Worm (Caenorhabditis elegans) whole organism, L3 larva: ENCODE results near the gene W09C2.7.

ENCODE experiments used
- egl-27 ChIP-seq: sonication (generic microtip); optimal IDR thresholded peaks from 4 replicates; lab custom pipeline; 2017; ENCODE audit warnings: missing biosample characterization, missing genetic modification reagents, missing genetic modification characterization
- fkh-10 ChIP-seq: sonication (generic microtip); optimal IDR thresholded peaks from 2 replicates; lab custom pipeline; 2017; ENCODE audit warnings: missing biosample characterization, missing genetic modification reagents, missing genetic modification characterization
- mdl-1 ChIP-seq: fragments of 150-350 bp; optimal IDR thresholded peaks from 2 replicates; lab custom pipeline; 2014; ENCODE audit warnings: missing biosample characterization, missing genetic modification characterization
- nfya-1 ChIP-seq: sonication (generic microtip); optimal IDR thresholded peaks from 2 replicates; lab custom pipeline; 2017; ENCODE audit warnings: missing genetic modification characterization, mild to moderate bottlenecking, missing compliant biosample characterization, antibody characterized with exemption, moderate library complexity; ENCODE audit not compliant: insufficient read depth
- nhr-25 ChIP-seq: sonication (generic microtip); optimal IDR thresholded peaks from 2 replicates; lab custom pipeline; 2017; ENCODE audit warnings: missing biosample characterization, missing genetic modification characterization
- nhr-28 ChIP-seq: fragments of 150-350 bp; optimal IDR thresholded peaks from 2 replicates; lab custom pipeline; 2014; ENCODE audit warnings: missing biosample characterization, missing genetic modification characterization
- nhr-77 ChIP-seq: fragments of 150-350 bp; optimal IDR thresholded peaks from 2 replicates; lab custom pipeline; 2014; ENCODE audit warnings: missing biosample characterization, missing genetic modification characterization
- pha-4 ChIP-seq: fragments of 150-350 bp; optimal IDR thresholded peaks from 2 replicates; lab custom pipeline; 2014; ENCODE audit warnings: missing biosample characterization, missing genetic modification reagents, missing genetic modification characterization
- skn-1 ChIP-seq: fragments of 150-350 bp; optimal IDR thresholded peaks from 2 replicates; lab custom pipeline; 2014; ENCODE audit warnings: missing biosample characterization, missing genetic modification characterization
- ztf-11 ChIP-seq: fragments of 150-350 bp; optimal IDR thresholded peaks from 2 replicates; lab custom pipeline; 2014; ENCODE audit warnings: missing biosample characterization, missing genetic modification characterization

DNA sequence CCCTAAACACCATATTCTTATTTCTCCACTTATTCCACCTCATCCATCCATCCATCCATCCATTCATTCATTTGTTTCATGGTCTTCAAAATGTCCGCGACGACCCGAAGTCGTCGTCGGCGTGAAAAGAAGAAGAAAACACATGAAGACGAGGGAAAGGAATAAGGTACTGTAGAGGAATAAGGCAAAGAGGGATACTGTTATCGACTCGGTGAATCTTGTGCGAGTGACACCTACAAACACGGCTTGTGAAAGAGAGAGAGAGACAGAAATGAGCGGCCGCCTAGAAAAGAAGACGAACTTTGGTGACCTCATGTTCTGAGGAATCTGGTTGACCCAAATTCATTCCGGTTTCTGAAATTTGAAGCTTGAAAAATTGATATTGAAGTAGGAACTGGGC lies 13.1 kb downstream of the W09C2.7 start:
- TF ChIP-seq egl-27 (tag; lab: Kevin White, UChicago) (no peak), ztf-11 (tag; lab: Kevin White, UChicago) (no peak), nhr-28 (tag; lab: Kevin White, UChicago) (no peak), nfya-1 (no peak), fkh-10 (GFP tag; lab: Kevin White, UChicago) (no peak), nhr-77 (tag; lab: Kevin White, UChicago) (no peak), mdl-1 (tag; lab: Kevin White, UChicago) (no peak), nhr-25 (tag; lab: Kevin White, UChicago) (peak; percentile 55), pha-4 (tag; lab: Kevin White, UChicago) (no peak), skn-1 (tag; lab: Kevin White, UChicago) (no peak)
